Worm (Caenorhabditis elegans) whole organism, L1 larva: ENCODE data around the gene sprr-2.

ENCODE experiments used
- C16A3.4 ChIP-seq: fragments of 150-350 bp; optimal IDR thresholded peaks from 2 replicates; lab custom pipeline; 2014; ENCODE audit warnings: missing biosample characterization, missing genetic modification characterization
- C34B4.2 ChIP-seq: sonication (generic microtip); optimal IDR thresholded peaks from 2 replicates; lab custom pipeline; 2017; ENCODE audit warnings: mild to moderate bottlenecking, missing genetic modification characterization, missing compliant biosample characterization
- F16B12.6 ChIP-seq: fragments of 150-350 bp; optimal IDR thresholded peaks from 2 replicates; lab custom pipeline; 2014; ENCODE audit warnings: missing biosample characterization, missing genetic modification characterization
- aha-1 ChIP-seq: fragments of 150-350 bp; optimal IDR thresholded peaks from 2 replicates; lab custom pipeline; 2014; ENCODE audit warnings: missing biosample characterization, missing genetic modification characterization
- alr-1 ChIP-seq: fragments of 200-800 bp; sonication (Bioruptor generic); optimal IDR thresholded peaks from 2 replicates; lab custom pipeline; 2018; ENCODE audit warnings: borderline replicate concordance, mild to moderate bottlenecking, missing genetic modification characterization, missing compliant biosample characterization
- aly-2 ChIP-seq: fragments of 150-350 bp; optimal IDR thresholded peaks from 2 replicates; lab custom pipeline; 2014; ENCODE audit warnings: missing biosample characterization, missing genetic modification characterization
- ama-1 ChIP-seq: fragments of 150-350 bp; optimal IDR thresholded peaks from 2 replicates; lab custom pipeline; 2014
- ceh-63 ChIP-seq: fragments of 200-800 bp; sonication (Bioruptor generic); optimal IDR thresholded peaks from 2 replicates; lab custom pipeline; 2018; ENCODE audit warnings: mild to moderate bottlenecking, missing genetic modification characterization, missing compliant biosample characterization
- ceh-8 ChIP-seq: fragments of 200-800 bp; sonication (Bioruptor generic); optimal IDR thresholded peaks from 2 replicates; lab custom pipeline; 2018; ENCODE audit warnings: mild to moderate bottlenecking, missing genetic modification characterization, moderate library complexity, missing compliant biosample characterization
- ceh-82 ChIP-seq, 3 experiments: fragments of 150-350 bp in 1 of 3; sonication (generic microtip) in 2 of 3; optimal IDR thresholded peaks; 2 replicates each; lab custom pipeline; 2014 to 2017; ENCODE audit warnings: missing biosample characterization in 3 of 3, missing genetic modification characterization in 3 of 3
- ceh-88 ChIP-seq: fragments of 200-800 bp; sonication (Bioruptor generic); IDR thresholded peaks from 2 replicates; pipeline ENCODE4 v1.3.6; 2022; ENCODE audit warnings: missing genetic modification characterization, missing compliant biosample characterization
- ces-1 ChIP-seq: fragments of 150-350 bp; optimal IDR thresholded peaks from 2 replicates; lab custom pipeline; 2014; ENCODE audit warnings: missing biosample characterization, missing genetic modification reagents, missing genetic modification characterization
- efl-1 ChIP-seq, 4 experiments: fragments of 150-350 bp; optimal IDR thresholded peaks in 3 of 4; peaks in 1 of 4; 1 replicate in 1 of 4; 2 replicates in 3 of 4; lab custom pipeline; 2014; ENCODE audit warnings: missing biosample characterization in 2 of 4, missing genetic modification characterization in 2 of 4, missing genetic modification reagents in 2 of 4
- efl-3 ChIP-seq: fragments of 200-800 bp; sonication (Bioruptor generic); optimal IDR thresholded peaks from 2 replicates; lab custom pipeline; 2018; ENCODE audit warnings: mild to moderate bottlenecking, missing genetic modification characterization, missing compliant biosample characterization
- egl-13 ChIP-seq: sonication (generic microtip); optimal IDR thresholded peaks from 2 replicates; lab custom pipeline; 2016; ENCODE audit warnings: missing genotype, missing genetic modification reagents, missing genetic modification characterization, missing compliant biosample characterization
- egl-27 ChIP-seq, 2 experiments: fragments of 150-350 bp in 1 of 2; sonication (generic microtip); optimal IDR thresholded peaks; 3 replicates each; lab custom pipeline; 2017 to 2018; ENCODE audit warnings: missing biosample characterization in 2 of 2, missing genetic modification characterization in 2 of 2, missing genetic modification reagents in 2 of 2
- fkh-10 ChIP-seq: sonication (generic microtip); optimal IDR thresholded peaks from 2 replicates; lab custom pipeline; 2017; ENCODE audit warnings: missing biosample characterization, missing genetic modification reagents, missing genetic modification characterization
- fkh-8 ChIP-seq: sonication (generic microtip); optimal IDR thresholded peaks from 2 replicates; lab custom pipeline; 2016; ENCODE audit warnings: mild to moderate bottlenecking, missing genetic modification characterization, missing compliant biosample characterization
- hlh-4 ChIP-seq: sonication (generic microtip); optimal IDR thresholded peaks from 2 replicates; lab custom pipeline; 2016; ENCODE audit warnings: mild to moderate bottlenecking, missing genetic modification characterization, missing compliant biosample characterization
- hpl-2 ChIP-seq: fragments of 150-350 bp; optimal IDR thresholded peaks from 2 replicates; lab custom pipeline; 2014; ENCODE audit warnings: missing biosample characterization, missing genetic modification reagents, missing genetic modification characterization
- isw-1 ChIP-seq: fragments of 200-800 bp; sonication (Bioruptor generic); IDR thresholded peaks from 2 replicates; pipeline ENCODE4 v1.3.6; 2022; ENCODE audit warnings: missing genetic modification characterization, missing compliant biosample characterization
- lin-13 ChIP-seq: fragments of 150-350 bp; optimal IDR thresholded peaks from 2 replicates; lab custom pipeline; 2014; ENCODE audit warnings: missing biosample characterization, missing genetic modification reagents, missing genetic modification characterization
- lin-14 ChIP-seq: fragments of 200-800 bp; sonication (Bioruptor generic); optimal IDR thresholded peaks from 2 replicates; lab custom pipeline; 2018; ENCODE audit warnings: mild to moderate bottlenecking, missing genetic modification characterization, moderate library complexity, missing compliant biosample characterization
- lin-35 ChIP-seq, 2 experiments: fragments of 150-350 bp; optimal IDR thresholded peaks; 2 replicates each; lab custom pipeline; 2014; ENCODE audit warnings: missing biosample characterization in 2 of 2, missing genetic modification characterization in 2 of 2, missing genetic modification reagents in 2 of 2
- lin-39 ChIP-seq: fragments of 150-350 bp; optimal IDR thresholded peaks from 2 replicates; lab custom pipeline; 2014; ENCODE audit warnings: missing biosample characterization, missing genetic modification reagents, missing genetic modification characterization
- lsy-2 ChIP-seq, 2 experiments: fragments of 150-350 bp; optimal IDR thresholded peaks; 2 replicates each; lab custom pipeline; 2014; ENCODE audit warnings: missing biosample characterization in 2 of 2, missing genetic modification characterization in 2 of 2
- mab-9 ChIP-seq: fragments of 200-800 bp; sonication (Bioruptor generic); IDR thresholded peaks from 2 replicates; pipeline ENCODE4 v1.3.6; 2022; ENCODE audit warnings: missing genetic modification reagents, missing genetic modification characterization, missing compliant biosample characterization
- mef-2 ChIP-seq: fragments of 150-350 bp; optimal IDR thresholded peaks from 2 replicates; lab custom pipeline; 2014; ENCODE audit warnings: missing biosample characterization, missing genetic modification characterization
- nhr-11 ChIP-seq: fragments of 150-350 bp; optimal IDR thresholded peaks from 2 replicates; lab custom pipeline; 2014; ENCODE audit warnings: missing biosample characterization, missing genetic modification characterization
- nhr-12 ChIP-seq: sonication (generic microtip); optimal IDR thresholded peaks from 2 replicates; lab custom pipeline; 2017; ENCODE audit warnings: missing biosample characterization, missing genetic modification characterization
- nhr-20 ChIP-seq: sonication (generic microtip); optimal IDR thresholded peaks from 2 replicates; lab custom pipeline; 2016; ENCODE audit warnings: mild to moderate bottlenecking, missing genetic modification characterization, missing compliant biosample characterization
- nhr-28 ChIP-seq: fragments of 150-350 bp; optimal IDR thresholded peaks from 2 replicates; lab custom pipeline; 2014; ENCODE audit warnings: missing biosample characterization, missing genetic modification characterization
- nhr-47 ChIP-seq: sonication (generic microtip); optimal IDR thresholded peaks from 2 replicates; lab custom pipeline; 2016; ENCODE audit warnings: mild to moderate bottlenecking, missing genetic modification characterization, moderate library complexity, missing compliant biosample characterization
- nhr-77 ChIP-seq: fragments of 150-350 bp; optimal IDR thresholded peaks from 2 replicates; lab custom pipeline; 2014; ENCODE audit warnings: missing biosample characterization, missing genetic modification characterization
- nhr-84 ChIP-seq: sonication (generic microtip); optimal IDR thresholded peaks from 2 replicates; lab custom pipeline; 2017; ENCODE audit warnings: missing biosample characterization, missing genetic modification characterization
- nhr-85 ChIP-seq: sonication (generic microtip); peaks from one replicate; lab custom pipeline; 2016; ENCODE audit warnings: missing genetic modification characterization, inconsistent platforms, missing compliant biosample characterization
- nhr-90 ChIP-seq: sonication (generic microtip); optimal IDR thresholded peaks from 2 replicates; lab custom pipeline; 2016; ENCODE audit warnings: mild to moderate bottlenecking, missing genetic modification characterization, missing compliant biosample characterization; ENCODE audit not compliant: poor library complexity
- pag-3 ChIP-seq: sonication (generic microtip); optimal IDR thresholded peaks from 2 replicates; lab custom pipeline; 2017; ENCODE audit warnings: missing genetic modification characterization, mild to moderate bottlenecking, missing compliant biosample characterization, antibody characterized with exemption, borderline replicate concordance; ENCODE audit not compliant: insufficient read depth
- pqm-1 ChIP-seq: sonication (generic microtip); optimal IDR thresholded peaks from 3 replicates; lab custom pipeline; 2017; ENCODE audit warnings: missing biosample characterization, missing genetic modification characterization
- snpc-4 ChIP-seq: fragments of 150-350 bp; optimal IDR thresholded peaks from 2 replicates; lab custom pipeline; 2014; ENCODE audit warnings: missing biosample characterization, missing genetic modification characterization
- snu-23 ChIP-seq: sonication (generic microtip); optimal IDR thresholded peaks from 2 replicates; lab custom pipeline; 2016; ENCODE audit warnings: missing genetic modification characterization, missing compliant biosample characterization
- sox-4 ChIP-seq: sonication (generic microtip); optimal IDR thresholded peaks from 2 replicates; lab custom pipeline; 2016; ENCODE audit warnings: missing genetic modification characterization, missing compliant biosample characterization
- sptf-1 ChIP-seq: fragments of 150-350 bp; optimal IDR thresholded peaks from 2 replicates; lab custom pipeline; 2014; ENCODE audit warnings: missing biosample characterization, missing genetic modification characterization
- unc-62 ChIP-seq: fragments of 150-350 bp; optimal IDR thresholded peaks from 2 replicates; lab custom pipeline; 2014; ENCODE audit warnings: missing biosample characterization, missing genetic modification reagents, missing genetic modification characterization
- unc-86 ChIP-seq: sonication (generic microtip); optimal IDR thresholded peaks from 2 replicates; lab custom pipeline; 2016; ENCODE audit warnings: missing genetic modification characterization, missing compliant biosample characterization
- vab-15 ChIP-seq: sonication (generic microtip); optimal IDR thresholded peaks from 2 replicates; lab custom pipeline; 2017; ENCODE audit warnings: missing genotype, mild to moderate bottlenecking, missing genetic modification characterization, missing compliant biosample characterization
- xbp-1 ChIP-seq: sonication (generic microtip); optimal IDR thresholded peaks from 2 replicates; lab custom pipeline; 2016; ENCODE audit warnings: missing genetic modification characterization, missing compliant biosample characterization
- zip-4 ChIP-seq: fragments of 200-800 bp; sonication (Bioruptor generic); optimal IDR thresholded peaks from 2 replicates; lab custom pipeline; 2018; ENCODE audit warnings: mild to moderate bottlenecking, missing genetic modification characterization, moderate library complexity, missing compliant biosample characterization
- ztf-11 ChIP-seq, 2 experiments: sonication (generic microtip); optimal IDR thresholded peaks; 2 replicates each; lab custom pipeline; 2016 to 2017; ENCODE audit warnings: missing genetic modification characterization in 2 of 2, missing biosample characterization in 1 of 2, missing compliant biosample characterization in 1 of 2
- ztf-4 ChIP-seq: fragments of 150-350 bp; optimal IDR thresholded peaks from 2 replicates; lab custom pipeline; 2014; ENCODE audit warnings: missing biosample characterization, missing genetic modification characterization

Gene sprr-2

ce11 chrX:14838339-14838738, 45.1 kb downstream of the sprr-2 start (continued):
- no peak for TF ChIP-seq lin-35 (GFP tag; optimal IDR thresholded peaks at IDR 0.05; lab: Kevin White, UChicago)
- no peak for TF ChIP-seq nhr-12 (tag; lab: Kevin White, UChicago)
- TF ChIP-seq zip-4 (GFP tag; lab: Kevin White, UChicago), result no peak
- TF ChIP-seq pag-3, result no peak
- TF ChIP-seq mef-2 (tag; lab: Kevin White, UChicago), result no peak
- TF ChIP-seq ceh-82 (tag; optimal IDR thresholded peaks at IDR 0.05; lab: Kevin White, UChicago), result no peak
- TF ChIP-seq sptf-1 (tag; lab: Kevin White, UChicago), result no peak
- no peak for TF ChIP-seq snpc-4

- TF ChIP-seq nhr-77 (tag; lab: Kevin White, UChicago) (peak; percentile 94), C16A3.4 (tag; lab: Kevin White, UChicago) (peak; percentile 86), unc-62 (GFP tag; lab: Kevin White, UChicago) (no peak), nhr-28 (tag; lab: Kevin White, UChicago) (no peak), egl-27 (tag; optimal IDR thresholded peaks at IDR 0.05; lab: Kevin White, UChicago) (peak; percentile 53 to 56), ztf-4 (tag; lab: Kevin White, UChicago) (peak; percentile 78), hlh-4 (tag; lab: Kevin White, UChicago) (no peak), pag-3 (peak; percentile 15), alr-1 (no peak), mef-2 (tag; lab: Kevin White, UChicago) (peak; percentile 66), egl-13 (tag; lab: Kevin White, UChicago) (peak; percentile 81), ceh-63 (GFP tag; lab: Kevin White, UChicago) (no peak), ama-1 (lab: Kevin White, UChicago) (peak; percentile 6), mab-9 (GFP tag; lab: Robert Waterston, UW) (peak; percentile 40; the same call in 1 of the 2 replicates), ceh-82 (tag; optimal IDR thresholded peaks at IDR 0.05; lab: Kevin White, UChicago) (peak; percentile 84 to 92 (median 89)), ztf-11 (tag; optimal IDR thresholded peaks at IDR 0.05; lab: Kevin White, UChicago) (peak in 1 of 2 experiments; percentile 14), efl-3 (no peak), nhr-47 (tag; lab: Kevin White, UChicago) (peak; percentile 86), xbp-1 (tag; lab: Kevin White, UChicago) (peak; percentile 85), lin-35 (GFP tag; optimal IDR thresholded peaks at IDR 0.05; lab: Kevin White, UChicago) (peak; percentile 82 to 87), lsy-2 (tag; optimal IDR thresholded peaks at IDR 0.05; lab: Kevin White, UChicago) (peak; percentile 63 to 92), fkh-10 (GFP tag; lab: Kevin White, UChicago) (peak; percentile 94), ceh-88 (GFP tag; lab: Robert Waterston, UW) (no peak; the same call in 1 of the 2 replicates), efl-1 (optimal IDR thresholded peaks at IDR 0.05; lab: Kevin White, UChicago) (peak; percentile 77 to 94), efl-1 (GFP tag; optimal IDR thresholded peaks at IDR 0.05 in 1 of 2; lab: Kevin White, UChicago) (peak; percentile 67 to 96), nhr-90 (peak; percentile 57), lin-14 (GFP tag; lab: Kevin White, UChicago) (peak; percentile 99), pqm-1 (tag; lab: Kevin White, UChicago) (no peak), snu-23 (peak; percentile 96), hpl-2 (no peak), C34B4.2 (no peak), ceh-8 (peak; percentile 57), nhr-12 (tag; lab: Kevin White, UChicago) (no peak), lin-13 (GFP tag; lab: Kevin White, UChicago) (peak; percentile 86), isw-1 (GFP tag; lab: Robert Waterston, UW) (peak; percentile 73), ces-1 (GFP tag; lab: Kevin White, UChicago) (no peak), zip-4 (GFP tag; lab: Kevin White, UChicago) (no peak), lin-39 (peak; percentile 15), aha-1 (tag; lab: Kevin White, UChicago) (no peak), nhr-11 (tag; lab: Kevin White, UChicago) (peak; percentile 54), fkh-8 (tag; lab: Kevin White, UChicago) (peak; percentile 87), nhr-84 (tag; lab: Kevin White, UChicago) (no peak), unc-86 (tag; lab: Kevin White, UChicago) (peak; percentile 91), F16B12.6 (tag; lab: Kevin White, UChicago) (peak; percentile 44), aly-2 (tag; lab: Kevin White, UChicago) (peak; percentile 32), nhr-20 (peak; percentile 91), nhr-85 (peak; percentile 86), sox-4 (tag; lab: Kevin White, UChicago) (peak; percentile 21), vab-15 (tag; lab: Kevin White, UChicago) (no peak)
Observed at ce11 chrX:14841030-14841429, 47.8 kb downstream of the sprr-2 start.
